Worm (Caenorhabditis elegans) whole organism, L1 larva: ENCODE data around the gene nhr-153.
A peak's percentile ranks its signal among the peaks of the same experiment; 100 is the strongest.

ENCODE experiments used
- aha-1 ChIP-seq: fragments of 150-350 bp; optimal IDR thresholded peaks from 2 replicates; lab custom pipeline; 2014; ENCODE audit warnings: missing biosample characterization, missing genetic modification characterization
- ama-1 ChIP-seq: fragments of 150-350 bp; optimal IDR thresholded peaks from 2 replicates; lab custom pipeline; 2014
- egl-27 ChIP-seq, 2 experiments: fragments of 150-350 bp in 1 of 2; sonication (generic microtip); optimal IDR thresholded peaks; 3 replicates each; lab custom pipeline; 2017 to 2018; ENCODE audit warnings: missing biosample characterization in 2 of 2, missing genetic modification characterization in 2 of 2, missing genetic modification reagents in 2 of 2
- fos-1 ChIP-seq: fragments of 150-350 bp; optimal IDR thresholded peaks from 2 replicates; lab custom pipeline; 2014; ENCODE audit warnings: missing biosample characterization, missing genetic modification characterization
- hlh-17 ChIP-seq: fragments of 200-800 bp; sonication (Bioruptor generic); optimal IDR thresholded peaks from 2 replicates; lab custom pipeline; 2018; ENCODE audit warnings: missing genetic modification characterization, mild to moderate bottlenecking, missing compliant biosample characterization, moderate library complexity, borderline replicate concordance
- lin-13 ChIP-seq: fragments of 150-350 bp; optimal IDR thresholded peaks from 2 replicates; lab custom pipeline; 2014; ENCODE audit warnings: missing biosample characterization, missing genetic modification reagents, missing genetic modification characterization
- lir-3 ChIP-seq: sonication (generic microtip); optimal IDR thresholded peaks from 2 replicates; lab custom pipeline; 2016; ENCODE audit warnings: mild to moderate bottlenecking, missing genetic modification characterization, moderate library complexity, missing compliant biosample characterization; ENCODE audit not compliant: poor library complexity
- mdl-1 ChIP-seq, 2 experiments: fragments of 150-350 bp; optimal IDR thresholded peaks; 2 replicates each; lab custom pipeline; 2014 to 2017; ENCODE audit warnings: missing biosample characterization in 2 of 2, missing genetic modification characterization in 2 of 2, inconsistent platforms in 1 of 2
- mep-1 ChIP-seq: fragments of 150-350 bp; optimal IDR thresholded peaks from 2 replicates; lab custom pipeline; 2014; ENCODE audit warnings: missing biosample characterization, missing genetic modification characterization
- nhr-237 ChIP-seq: fragments of 150-350 bp; optimal IDR thresholded peaks from 2 replicates; lab custom pipeline; 2014; ENCODE audit warnings: missing biosample characterization, missing genetic modification characterization
- nhr-28 ChIP-seq: fragments of 150-350 bp; optimal IDR thresholded peaks from 2 replicates; lab custom pipeline; 2014; ENCODE audit warnings: missing biosample characterization, missing genetic modification characterization
- pqm-1 ChIP-seq: sonication (generic microtip); optimal IDR thresholded peaks from 3 replicates; lab custom pipeline; 2017; ENCODE audit warnings: missing biosample characterization, missing genetic modification characterization
- rnt-1 ChIP-seq: sonication (generic microtip); optimal IDR thresholded peaks from 2 replicates; lab custom pipeline; 2016; ENCODE audit warnings: mild to moderate bottlenecking, missing genetic modification characterization, moderate library complexity, missing compliant biosample characterization
- ztf-11 ChIP-seq, 2 experiments: sonication (generic microtip); optimal IDR thresholded peaks; 2 replicates each; lab custom pipeline; 2016 to 2017; ENCODE audit warnings: missing genetic modification characterization in 2 of 2, missing biosample characterization in 1 of 2, missing compliant biosample characterization in 1 of 2

DNA sequence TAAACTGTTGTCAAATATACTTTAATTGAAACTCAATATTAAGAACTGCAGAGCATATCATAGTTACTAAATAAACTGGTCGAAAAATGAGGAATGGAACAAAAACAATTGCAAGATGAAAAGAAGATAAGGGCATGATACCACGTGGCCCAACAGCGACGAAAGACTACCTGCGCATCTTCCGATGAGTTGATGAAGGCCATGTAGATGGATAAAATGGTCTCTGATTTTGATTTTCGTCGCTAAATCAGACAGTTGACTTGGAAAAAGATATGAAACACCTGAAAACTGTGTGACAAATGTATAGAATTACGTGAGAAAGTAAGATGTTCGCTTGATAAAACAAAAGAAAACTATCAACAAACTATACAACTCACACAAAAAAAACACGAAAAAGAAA, 32.5 kb upstream of the nhr-153 start:
- TF ChIP-seq aha-1 (tag; lab: Kevin White, UChicago), result no peak
- no peak for TF ChIP-seq egl-27 (tag; optimal IDR thresholded peaks at IDR 0.05; lab: Kevin White, UChicago)
- no peak for TF ChIP-seq ama-1 (lab: Kevin White, UChicago)
- TF ChIP-seq hlh-17 (GFP tag; lab: Kevin White, UChicago), result no peak
- TF ChIP-seq mdl-1 (tag; optimal IDR thresholded peaks at IDR 0.05; lab: Kevin White, UChicago), result peak in 1 of 2 experiments; percentile 79
- no peak for TF ChIP-seq nhr-237 (tag; lab: Kevin White, UChicago)
- TF ChIP-seq nhr-28 (tag; lab: Kevin White, UChicago), result no peak
- no peak for TF ChIP-seq ztf-11 (tag; optimal IDR thresholded peaks at IDR 0.05; lab: Kevin White, UChicago)
- no peak for TF ChIP-seq lir-3 (tag; lab: Kevin White, UChicago)
- no peak for TF ChIP-seq pqm-1 (tag; lab: Kevin White, UChicago)
- TF ChIP-seq fos-1 (tag; lab: Kevin White, UChicago), result no peak
- TF ChIP-seq mep-1 (tag; lab: Kevin White, UChicago), result peak; percentile 46
- TF ChIP-seq lin-13 (GFP tag; lab: Kevin White, UChicago), result no peak
- TF ChIP-seq rnt-1, result no peak
